Worm (Caenorhabditis elegans) whole organism, L4 larva: ENCODE data around the gene R10E4.9.

Experiments used
- lin-13 ChIP-seq: fragments of 150-350 bp; optimal IDR thresholded peaks from 2 replicates; lab custom pipeline; 2014; ENCODE audit warnings: missing biosample characterization, missing genetic modification reagents, missing genetic modification characterization
- mes-2 ChIP-seq: sonication (generic microtip); optimal IDR thresholded peaks from 2 replicates; lab custom pipeline; 2016; ENCODE audit warnings: missing genotype, mild to moderate bottlenecking, missing genetic modification characterization, missing compliant biosample characterization; ENCODE audit not compliant: poor library complexity, severe bottlenecking
- nhr-42 ChIP-seq: fragments of 200-800 bp; sonication (Bioruptor generic); IDR thresholded peaks from 2 replicates; pipeline ENCODE4 v1.3.6; 2022; ENCODE audit warnings: missing genetic modification characterization, missing compliant biosample characterization

DNA sequence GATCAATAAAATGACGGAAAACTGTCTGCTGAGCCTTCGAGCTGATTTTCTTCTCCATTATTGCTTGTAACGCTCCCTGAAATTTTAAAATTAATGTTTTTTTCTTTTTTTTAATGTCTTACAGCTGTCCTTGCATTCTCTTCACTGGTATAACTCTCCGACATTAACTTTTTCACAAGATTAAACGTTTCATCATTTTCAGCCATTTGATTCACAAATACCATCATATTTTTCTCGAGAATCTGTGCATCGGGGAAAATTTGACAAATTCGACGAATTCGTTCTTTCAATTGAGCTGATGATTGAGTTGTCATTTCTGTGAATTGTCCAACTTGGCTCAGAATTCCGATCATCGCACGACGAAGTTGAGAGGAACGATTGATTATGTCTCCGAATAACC lies 7.1 kb upstream of the R10E4.9 start:
- TF ChIP-seq nhr-42 (GFP tag; lab: Robert Waterston, UW) (no peak), lin-13 (GFP tag; lab: Kevin White, UChicago) (no peak), mes-2 (no peak)
